Worm (Caenorhabditis elegans): ENCODE data around the gene cnx-1.

Gene cnx-1

ce11 chrIII:9848083-9848482, 31.1 kb upstream of the cnx-1 start, which contains the start of gene mrpl-36:
mrpl-36 (minus strand) TSS chrIII:9848116.
- TF ChIP-seq W03F9.2 (tag; optimal IDR thresholded peaks at IDR 0.05) (peak; percentile 69), dao-5 (tag; optimal IDR thresholded peaks at IDR 0.05) (no peak)

- TF ChIP-seq him-1 (tag; optimal IDR thresholded peaks at IDR 0.05) (no peak), W03F9.2 (tag; optimal IDR thresholded peaks at IDR 0.05) (no peak), dao-5 (tag; optimal IDR thresholded peaks at IDR 0.05) (no peak)
These were observed 29.2 kb upstream of the cnx-1 start, which contains the start of gene K11H3.2 for ce11 chrIII:9846093-9846492. K11H3.2 (plus strand) TSS chrIII:9846393.

ce11 chrIII:9843715-9844114, 26.8 kb upstream of the cnx-1 start, which contains the start of gene K11H3.5:
K11H3.5 (plus strand) TSS chrIII:9843768.
- no peak for TF ChIP-seq him-1 (tag; optimal IDR thresholded peaks at IDR 0.05)
- no peak for TF ChIP-seq W03F9.2 (tag; optimal IDR thresholded peaks at IDR 0.05)
- no peak for TF ChIP-seq dao-5 (tag; optimal IDR thresholded peaks at IDR 0.05)

ce11 chrIII:9834888-9835287, 18.0 kb upstream of the cnx-1 start, which contains the start of gene K11H3.8:
K11H3.8 (plus strand) TSS chrIII:9835188.
- TF ChIP-seq W03F9.2 (tag; optimal IDR thresholded peaks at IDR 0.05), result no peak
- no peak for TF ChIP-seq dao-5 (tag; optimal IDR thresholded peaks at IDR 0.05)
- no peak for TF ChIP-seq him-1 (tag; optimal IDR thresholded peaks at IDR 0.05)

ce11 chrIII:9832569-9832968, 15.6 kb upstream of the cnx-1 start:
- no peak for TF ChIP-seq W03F9.2 (tag; optimal IDR thresholded peaks at IDR 0.05)
- no peak for TF ChIP-seq dao-5 (tag; optimal IDR thresholded peaks at IDR 0.05)
- no peak for TF ChIP-seq him-1 (tag; optimal IDR thresholded peaks at IDR 0.05)

- TF ChIP-seq him-1 (tag; optimal IDR thresholded peaks at IDR 0.05), result no peak
- no peak for TF ChIP-seq W03F9.2 (tag; optimal IDR thresholded peaks at IDR 0.05)
- no peak for TF ChIP-seq dao-5 (tag; optimal IDR thresholded peaks at IDR 0.05)
These were observed 13.6 kb upstream of the cnx-1 start, which contains the start of gene ZK632.12 for ce11 chrIII:9830502-9830901. ZK632.12 (plus strand) TSS chrIII:9830802.

ce11 chrIII:9827163-9827951, 10.4 kb upstream of the cnx-1 start, which contains the start of the genes ZK632.10 and ZK632.11:
ZK632.10 (minus strand) TSS chrIII:9827722.
ZK632.11 (plus strand) TSS chrIII:9827915.
- TF ChIP-seq W03F9.2 (tag; optimal IDR thresholded peaks at IDR 0.05) (peak; percentile 85), dao-5 (tag; optimal IDR thresholded peaks at IDR 0.05) (no peak)

ce11 chrIII:9826005-9826404, 9.1 kb upstream of the cnx-1 start:
- TF ChIP-seq W03F9.2 (tag; optimal IDR thresholded peaks at IDR 0.05), result no peak
- TF ChIP-seq him-1 (tag; optimal IDR thresholded peaks at IDR 0.05), result no peak
- TF ChIP-seq dao-5 (tag; optimal IDR thresholded peaks at IDR 0.05), result no peak

- TF ChIP-seq W03F9.2 (tag; optimal IDR thresholded peaks at IDR 0.05) (no peak), dao-5 (tag; optimal IDR thresholded peaks at IDR 0.05) (no peak), him-1 (tag; optimal IDR thresholded peaks at IDR 0.05) (no peak)
These were observed 8.3 kb upstream of the cnx-1 start, which contains the start of gene ZK632.9 for ce11 chrIII:9825073-9825828. ZK632.9 (minus strand) TSS chrIII:9825432.

ce11 chrIII:9824330-9824934, 7.5 kb upstream of the cnx-1 start, which contains the start of gene lin-52:
lin-52 (minus strand) TSS chrIII:9824750.
- no peak for TF ChIP-seq W03F9.2 (tag; optimal IDR thresholded peaks at IDR 0.05)
- TF ChIP-seq him-1 (tag; optimal IDR thresholded peaks at IDR 0.05), result no peak
- no peak for TF ChIP-seq dao-5 (tag; optimal IDR thresholded peaks at IDR 0.05)

ce11 chrIII:9823748-9824147, 6.8 kb upstream of the cnx-1 start:
- no peak for TF ChIP-seq W03F9.2 (tag; optimal IDR thresholded peaks at IDR 0.05)
- TF ChIP-seq dao-5 (tag; optimal IDR thresholded peaks at IDR 0.05), result no peak
- no peak for TF ChIP-seq him-1 (tag; optimal IDR thresholded peaks at IDR 0.05)

ce11 chrIII:9822942-9823341, 6.0 kb upstream of the cnx-1 start, which contains the start of gene arl-5:
arl-5 (plus strand) TSS chrIII:9823242.
- TF ChIP-seq him-1 (tag; optimal IDR thresholded peaks at IDR 0.05), result no peak
- TF ChIP-seq W03F9.2 (tag; optimal IDR thresholded peaks at IDR 0.05), result no peak
- no peak for TF ChIP-seq dao-5 (tag; optimal IDR thresholded peaks at IDR 0.05)

- TF ChIP-seq W03F9.2 (tag; optimal IDR thresholded peaks at IDR 0.05) (no peak), dao-5 (tag; optimal IDR thresholded peaks at IDR 0.05) (no peak), him-1 (tag; optimal IDR thresholded peaks at IDR 0.05) (no peak)
These were observed 1.8 kb upstream of the cnx-1 start, which contains the start of gene panl-3 for ce11 chrIII:9818763-9819162. panl-3 (plus strand) TSS chrIII:9819056.

Data from whole organism, L4/young adult.